Worm (Caenorhabditis elegans): ENCODE results near the gene oac-11.

oac-11 gene

DNA sequence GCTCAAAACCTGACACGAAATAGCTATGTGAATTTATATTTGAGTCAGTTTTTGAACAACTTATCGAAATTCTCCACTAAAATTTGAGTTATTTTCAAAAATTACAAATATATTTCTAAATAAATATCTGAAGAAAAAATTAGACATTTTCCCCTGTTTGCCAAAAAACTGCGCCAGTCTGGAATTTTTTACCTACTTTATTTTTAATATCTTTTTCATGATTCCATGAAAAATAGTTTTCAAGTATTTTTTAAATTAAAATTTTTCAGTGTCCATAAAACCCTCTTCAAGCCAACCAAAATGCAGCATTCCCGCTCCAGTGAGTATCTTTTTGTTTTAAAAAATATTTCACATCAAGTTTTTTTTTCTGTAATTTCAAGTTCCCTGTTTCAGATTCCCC, 30.4 kb upstream of the oac-11 start, which contains the start of gene F53C3.8:
TSS of gene F53C3.8 (plus strand) at position 301 of the 400 bp plus-strand sequence.
- TF ChIP-seq nhr-28 (tag; optimal IDR thresholded peaks at IDR 0.05) (no peak), unc-120 (tag; optimal IDR thresholded peaks at IDR 0.05; ENCODE audit: poor library complexity, severe bottlenecking) (no peak), sem-2 (GFP tag; optimal IDR thresholded peaks at IDR 0.05) (no peak), nhr-237 (tag; optimal IDR thresholded peaks at IDR 0.05) (no peak), lin-13 (tag; optimal IDR thresholded peaks at IDR 0.05) (no peak), mep-1 (tag; optimal IDR thresholded peaks at IDR 0.05) (no peak)

DNA sequence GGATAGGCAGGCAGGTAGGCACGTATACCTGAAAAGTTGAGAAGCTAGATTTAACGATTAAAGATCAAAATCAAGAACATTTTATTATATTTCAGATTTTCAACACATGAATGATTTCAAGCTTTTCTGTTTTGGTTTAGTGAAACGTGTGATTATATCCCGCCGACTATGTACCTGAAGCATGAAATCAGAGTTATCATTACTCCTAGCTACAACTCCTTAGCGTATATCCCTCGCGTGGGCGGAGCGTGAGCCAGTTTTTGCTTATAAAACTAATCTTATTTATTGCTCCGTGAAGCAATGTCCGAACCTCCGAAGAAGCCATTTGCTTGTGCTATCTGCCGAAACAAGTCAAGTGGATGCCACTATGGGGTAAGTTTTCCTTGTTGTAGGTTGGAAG, 19.2 kb upstream of the oac-11 start, which contains the start of gene nhr-166:
TSS of gene nhr-166 (plus strand) at position 301 of the 400 bp plus-strand sequence.
- no peak for TF ChIP-seq elt-1 (tag; optimal IDR thresholded peaks at IDR 0.05; ENCODE audit: borderline replicate concordance, insufficient read depth)
- no peak for TF ChIP-seq zip-8 (tag; optimal IDR thresholded peaks at IDR 0.05)
- no peak for TF ChIP-seq pha-4 (tag; optimal IDR thresholded peaks at IDR 0.05)
- TF ChIP-seq sptf-1 (tag; optimal IDR thresholded peaks at IDR 0.05), result no peak
- no peak for TF ChIP-seq snpc-4 (tag; optimal IDR thresholded peaks at IDR 0.05)
- no peak for TF ChIP-seq M03D4.4 (tag; optimal IDR thresholded peaks at IDR 0.05)
- TF ChIP-seq nhr-237 (tag; optimal IDR thresholded peaks at IDR 0.05), result no peak
- no peak for TF ChIP-seq mls-2 (tag; optimal IDR thresholded peaks at IDR 0.05)
- no peak for TF ChIP-seq nhr-2 (tag; optimal IDR thresholded peaks at IDR 0.05)
- TF ChIP-seq lin-32 (GFP tag; optimal IDR thresholded peaks at IDR 0.05), result no peak
- no peak for TF ChIP-seq unc-39 (tag; optimal IDR thresholded peaks at IDR 0.05)
- no peak for TF ChIP-seq sem-2 (GFP tag; optimal IDR thresholded peaks at IDR 0.05)
- TF ChIP-seq lsy-2 (tag; optimal IDR thresholded peaks at IDR 0.05), result no peak
- no peak for TF ChIP-seq mep-1 (tag; optimal IDR thresholded peaks at IDR 0.05)

DNA sequence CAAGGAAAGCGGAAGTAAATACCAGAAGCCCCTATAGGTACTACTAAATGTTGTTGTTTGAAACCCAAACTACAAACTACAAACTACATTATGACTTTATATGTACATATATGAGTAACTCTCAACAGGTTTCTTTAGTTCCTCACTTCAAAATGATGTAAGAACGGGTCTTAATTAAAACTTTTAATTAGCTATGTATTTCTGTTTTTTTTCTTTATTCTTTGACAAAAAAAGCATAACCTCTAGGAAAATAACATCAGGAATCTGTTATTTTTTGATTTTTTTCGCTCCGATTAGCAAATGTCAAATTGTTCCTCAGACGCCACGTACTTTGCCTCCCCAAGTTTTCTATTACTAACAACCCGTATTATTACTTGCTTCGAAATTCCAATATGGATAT, 17.6 kb upstream of the oac-11 start, which contains the start of gene srh-250:
TSS of gene srh-250 (plus strand) at position 301 of the 400 bp plus-strand sequence.
- TF ChIP-seq snpc-4 (tag; optimal IDR thresholded peaks at IDR 0.05) (no peak), ztf-11 (tag; optimal IDR thresholded peaks at IDR 0.05) (no peak), unc-62 (GFP tag; optimal IDR thresholded peaks at IDR 0.05) (no peak), mab-5 (tag; optimal IDR thresholded peaks at IDR 0.05) (no peak), nhr-28 (tag; optimal IDR thresholded peaks at IDR 0.05) (no peak), mls-2 (tag; optimal IDR thresholded peaks at IDR 0.05) (no peak), elt-3 (tag; optimal IDR thresholded peaks at IDR 0.05) (no peak), sptf-1 (tag; optimal IDR thresholded peaks at IDR 0.05) (no peak), unc-120 (tag; optimal IDR thresholded peaks at IDR 0.05; ENCODE audit: poor library complexity, severe bottlenecking) (no peak), M03D4.4 (tag; optimal IDR thresholded peaks at IDR 0.05) (no peak), lin-32 (GFP tag; optimal IDR thresholded peaks at IDR 0.05) (no peak), blmp-1 (tag; optimal IDR thresholded peaks at IDR 0.05) (no peak), nhr-12 (tag; optimal IDR thresholded peaks at IDR 0.05) (no peak), nhr-76 (tag; optimal IDR thresholded peaks at IDR 0.05) (no peak), ces-1 (GFP tag; optimal IDR thresholded peaks at IDR 0.05) (no peak)

DNA sequence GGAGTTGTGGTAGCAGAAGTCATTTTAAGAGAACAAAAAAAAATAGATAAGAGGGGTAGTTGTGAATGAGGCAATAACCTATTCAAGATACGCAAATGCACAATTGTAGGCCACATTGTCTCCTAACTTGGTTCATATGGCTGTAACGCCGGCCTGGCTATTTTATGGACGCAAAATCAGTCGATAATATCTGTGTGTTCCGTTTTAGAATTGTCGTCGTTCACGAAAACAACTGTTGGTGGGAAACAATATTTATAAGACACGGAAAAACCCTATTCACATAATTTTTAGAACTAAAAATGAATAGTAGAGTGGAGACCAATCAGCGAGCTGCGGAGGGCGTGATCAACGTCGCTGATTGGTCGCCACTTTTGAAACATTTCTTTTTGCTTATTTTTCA, 17.1 kb upstream of the oac-11 start, which contains the start of gene sdz-7:
TSS of gene sdz-7 (minus strand) at position 101 of the 400 bp plus-strand sequence.
- TF ChIP-seq ztf-11 (tag; optimal IDR thresholded peaks at IDR 0.05) (no peak), nhr-237 (tag; optimal IDR thresholded peaks at IDR 0.05) (no peak), zip-8 (tag; optimal IDR thresholded peaks at IDR 0.05) (no peak), bed-3 (GFP tag; optimal IDR thresholded peaks at IDR 0.05) (no peak), unc-39 (tag; optimal IDR thresholded peaks at IDR 0.05) (no peak), nhr-28 (tag; optimal IDR thresholded peaks at IDR 0.05) (no peak), ham-2 (GFP tag; optimal IDR thresholded peaks at IDR 0.05) (no peak), unc-62 (GFP tag; optimal IDR thresholded peaks at IDR 0.05) (no peak), blmp-1 (tag; optimal IDR thresholded peaks at IDR 0.05) (no peak), nhr-12 (tag; optimal IDR thresholded peaks at IDR 0.05) (no peak), ces-1 (GFP tag; optimal IDR thresholded peaks at IDR 0.05) (no peak), tbx-8 (GFP tag; optimal IDR thresholded peaks at IDR 0.05) (no peak), elt-3 (tag; optimal IDR thresholded peaks at IDR 0.05) (no peak), drap-1 (GFP tag; optimal IDR thresholded peaks at IDR 0.05) (no peak)

DNA sequence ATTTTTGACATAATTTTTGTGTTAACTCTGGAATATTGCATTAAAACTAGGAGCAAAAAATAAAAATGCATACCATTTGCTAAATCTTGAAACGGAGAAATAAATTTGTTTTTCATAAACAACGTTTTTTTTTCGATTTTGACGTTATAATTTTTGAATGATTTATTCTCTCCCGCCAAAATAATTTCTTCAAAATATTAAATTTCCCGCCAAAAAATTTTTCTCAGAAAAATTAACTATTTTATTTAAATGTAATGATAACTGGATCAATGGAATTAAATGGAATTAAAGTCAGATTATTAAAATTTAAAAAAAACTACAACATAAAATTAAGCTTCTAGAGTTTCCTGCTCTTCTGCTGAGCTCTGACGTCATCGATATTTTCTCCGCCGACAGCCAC, 16.4 kb upstream of the oac-11 start, which contains the start of gene nep-3:
TSS of gene nep-3 (minus strand) at position 101 of the 400 bp plus-strand sequence.
- TF ChIP-seq snpc-4 (tag; optimal IDR thresholded peaks at IDR 0.05) (no peak), zip-8 (tag; optimal IDR thresholded peaks at IDR 0.05) (no peak), mab-5 (tag; optimal IDR thresholded peaks at IDR 0.05) (no peak)

DNA sequence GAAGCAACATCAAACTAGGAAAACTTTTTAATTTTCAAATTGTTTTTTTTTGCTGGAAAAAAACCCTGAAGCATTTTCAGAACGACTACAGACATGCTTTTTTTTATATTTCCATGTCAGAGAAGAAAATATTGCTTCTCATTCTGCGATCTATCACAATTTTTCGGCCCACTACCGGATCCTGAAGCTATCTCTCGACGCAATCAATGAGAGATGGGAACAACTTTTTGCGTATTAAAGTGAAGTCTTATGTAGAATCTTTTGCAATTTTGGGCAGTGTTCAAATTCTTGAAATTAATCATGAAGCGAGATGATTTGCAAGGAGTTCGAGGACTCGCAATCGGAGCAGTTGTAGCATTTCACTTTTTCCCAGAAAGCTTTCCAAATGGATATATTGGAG, 8.9 kb upstream of the oac-11 start, which contains the start of gene oac-10:
TSS of gene oac-10 (plus strand) at position 301 of the 400 bp plus-strand sequence.
- no peak for TF ChIP-seq sem-2 (GFP tag; optimal IDR thresholded peaks at IDR 0.05)
- TF ChIP-seq nhr-2 (tag; optimal IDR thresholded peaks at IDR 0.05), result no peak
- TF ChIP-seq hlh-1 (tag; optimal IDR thresholded peaks at IDR 0.05), result no peak

Measured in whole organism, mixed stage, embryonic.